Fruit fly (Drosophila melanogaster): ENCODE measurements around the gene Es2.

Gene Es2

dm6 chrX:8493473-8493872 lies 32.2 kb downstream of the Es2 start (continued):
- peak; percentile 4 for TF ChIP-seq CG30403 (GFP tag; optimal IDR thresholded peaks at IDR 0.05)
- TF ChIP-seq disco-r (GFP tag; optimal IDR thresholded peaks at IDR 0.05), result peak; percentile 8
- peak; percentile 50; the same call in 1 of the 2 replicates for TF ChIP-seq sob (GFP tag; IDR thresholded peaks at IDR 0.05)
- no peak for TF ChIP-seq btn (GFP tag; optimal IDR thresholded peaks at IDR 0.05)
- no peak for TF ChIP-seq CG17361 (GFP tag; IDR thresholded peaks at IDR 0.05)
- TF ChIP-seq Fer1 (GFP tag; optimal IDR thresholded peaks at IDR 0.05), result peak; percentile 36
- peak; percentile 36 for TF ChIP-seq HmgZ (tag; optimal IDR thresholded peaks at IDR 0.05)
- TF ChIP-seq Poxn (GFP tag; IDR thresholded peaks at IDR 0.05), result no peak
- peak; percentile 27; the same call in 1 of the 2 replicates for TF ChIP-seq danr (GFP tag; IDR thresholded peaks at IDR 0.05)
- peak; percentile 39; the same call in 1 of the 2 replicates for TF ChIP-seq CG32767 (GFP tag; IDR thresholded peaks at IDR 0.05)
- TF ChIP-seq nom (GFP tag; optimal IDR thresholded peaks at IDR 0.05), result no peak
- peak; percentile 2 for TF ChIP-seq CG1233 (GFP tag; optimal IDR thresholded peaks at IDR 0.05)
- TF ChIP-seq CG10209 (GFP tag; optimal IDR thresholded peaks at IDR 0.05), result peak; percentile 22
- 0 out of 2 replicates have a peak, but pooled peaks have one; percentile 25 for TF ChIP-seq Nf-YA (GFP tag; IDR thresholded peaks at IDR 0.05)
- TF ChIP-seq chinmo (GFP tag; IDR thresholded peaks at IDR 0.05; ENCODE audit: partially characterized antibody), result no peak
- peak; percentile 43; the same call in 1 of the 2 replicates for TF ChIP-seq ttk (GFP tag; IDR thresholded peaks at IDR 0.05)
- TF ChIP-seq CG10321 (GFP tag; IDR thresholded peaks at IDR 0.05), result no peak
- TF ChIP-seq pan (optimal IDR thresholded peaks at IDR 0.05), result no peak
- peak in 1 of 2 experiments; percentile 41 for TF ChIP-seq pan (GFP tag; optimal IDR thresholded peaks at IDR 0.05 in 1 of 2, IDR thresholded peaks at IDR 0.05 in 1 of 2)
- no peak for TF ChIP-seq CG11093 (GFP tag; IDR thresholded peaks at IDR 0.05)
- peak; percentile 24 for TF ChIP-seq Sox102F (GFP tag; optimal IDR thresholded peaks at IDR 0.05)
- TF ChIP-seq Blimp-1 (GFP tag; optimal IDR thresholded peaks at IDR 0.05), result peak; percentile 2
- no peak for TF ChIP-seq CG10431 (GFP tag; optimal IDR thresholded peaks at IDR 0.05)
- TF ChIP-seq Trl (optimal IDR thresholded peaks at IDR 0.05), result no peak
- TF ChIP-seq Trl (GFP tag; optimal IDR thresholded peaks at IDR 0.05), result peak; percentile 12
- peak; percentile 43 for TF ChIP-seq ind (GFP tag; optimal IDR thresholded peaks at IDR 0.05)
- peak; percentile 57 for TF ChIP-seq Hmr (GFP tag; optimal IDR thresholded peaks at IDR 0.05)
- no peak for TF ChIP-seq ken (GFP tag; IDR thresholded peaks at IDR 0.05)
- TF ChIP-seq CG15073 (GFP tag; optimal IDR thresholded peaks at IDR 0.05), result no peak
- no peak for TF ChIP-seq CG10267 (tag; optimal IDR thresholded peaks at IDR 0.05)
- no peak for TF ChIP-seq CG10565 (GFP tag; optimal IDR thresholded peaks at IDR 0.05)
- TF ChIP-seq Hr51 (GFP tag; optimal IDR thresholded peaks at IDR 0.05), result peak in 1 of 2 experiments; percentile 48
- peak; percentile 75 for TF ChIP-seq Atf6 (GFP tag; IDR thresholded peaks at IDR 0.05)
- TF ChIP-seq CG11696 (GFP tag; IDR thresholded peaks at IDR 0.05), result peak; percentile 75
- no peak for TF ChIP-seq Bdp1 (GFP tag; optimal IDR thresholded peaks at IDR 0.05)
- no peak for TF ChIP-seq Atf3 (GFP tag; optimal IDR thresholded peaks at IDR 0.05)
- peak in 1 of 2 experiments; percentile 39 for TF ChIP-seq chif (GFP tag; optimal IDR thresholded peaks at IDR 0.05)
- 0 out of 2 replicates have a peak, but pooled peaks have one; percentile 18 for TF ChIP-seq ap (GFP tag; IDR thresholded peaks at IDR 0.05)
- TF ChIP-seq PHDP (tag; optimal IDR thresholded peaks at IDR 0.05), result peak; percentile 53
- TF ChIP-seq Sin3A (optimal IDR thresholded peaks at IDR 0.05), result no peak
- TF ChIP-seq CG15601 (tag; optimal IDR thresholded peaks at IDR 0.05), result no peak
- peak; percentile 50 for TF ChIP-seq org-1 (GFP tag; optimal IDR thresholded peaks at IDR 0.05)
- TF ChIP-seq ato (GFP tag; IDR thresholded peaks at IDR 0.05; ENCODE audit: partially characterized antibody), result no peak
- peak; percentile 68; the same call in 1 of the 3 replicates for TF ChIP-seq Dbx (GFP tag; IDR thresholded peaks at IDR 0.05)
- TF ChIP-seq CG13894 (tag; optimal IDR thresholded peaks at IDR 0.05), result peak; percentile 16
- peak; percentile 46 for TF ChIP-seq Bteb2 (GFP tag; optimal IDR thresholded peaks at IDR 0.05)
- TF ChIP-seq CoRest (tag; optimal IDR thresholded peaks at IDR 0.05), result peak; percentile 8
- TF ChIP-seq pfk (GFP tag; optimal IDR thresholded peaks at IDR 0.05), result no peak
- TF ChIP-seq Camta (GFP tag; optimal IDR thresholded peaks at IDR 0.05), result no peak
- 0 out of 2 replicates have a peak, but pooled peaks have one; percentile 19 for TF ChIP-seq CG6272 (GFP tag; IDR thresholded peaks at IDR 0.05)
- TF ChIP-seq unpg (GFP tag; optimal IDR thresholded peaks at IDR 0.05), result peak; percentile 51
